Worm (Caenorhabditis elegans): Measurements from ENCODE around the gene Y49A3A.4.

DNA sequence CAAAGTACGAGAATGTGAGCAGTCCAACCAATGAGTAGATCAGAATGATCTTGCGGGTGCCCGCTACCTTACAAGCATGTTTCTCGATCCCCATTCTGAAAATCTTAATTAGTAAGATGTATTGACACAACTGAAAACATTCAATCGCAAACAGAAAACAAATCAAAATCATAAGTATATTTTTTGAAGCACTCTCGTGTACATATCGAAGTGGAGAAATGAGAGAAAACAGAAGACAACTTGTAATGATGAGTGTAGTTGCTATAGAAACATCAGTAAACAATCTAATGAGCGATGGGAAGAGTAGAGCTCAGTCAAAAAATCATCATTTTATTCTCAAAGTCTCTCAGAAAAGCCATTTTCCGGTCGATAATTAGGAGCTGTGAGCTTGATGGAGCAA, 46.0 kb downstream of the Y49A3A.4 start, which contains the start of gene F14D7.8:
- TF ChIP-seq tbx-37 (GFP tag; conservative IDR thresholded peaks at IDR 0.05) (no peak), flt-1 (GFP tag; IDR thresholded peaks at IDR 0.05) (no peak), tbx-11 (GFP tag; IDR thresholded peaks at IDR 0.05) (no peak), aly-1 (tag; optimal IDR thresholded peaks at IDR 0.05) (no peak), tra-4 (tag; optimal IDR thresholded peaks at IDR 0.05) (no peak), hmg-4 (GFP tag; optimal IDR thresholded peaks at IDR 0.05) (no peak), ama-1 (optimal IDR thresholded peaks at IDR 0.05) (no peak), scrt-1 (GFP tag; IDR thresholded peaks at IDR 0.05) (no peak), ceh-13 (GFP tag; optimal IDR thresholded peaks at IDR 0.05) (no peak), B0310.2 (tag; optimal IDR thresholded peaks at IDR 0.05) (no peak)

Measured in whole organism, early embryonic.